Worm (Caenorhabditis elegans) whole organism, L3 larva: ENCODE data around the gene ttr-15.

Experiments
- ceh-16 ChIP-seq: sonication (generic microtip); optimal IDR thresholded peaks from 2 replicates; lab custom pipeline; 2017; ENCODE audit warnings: missing biosample characterization, missing genetic modification characterization
- lin-39 ChIP-seq: fragments of 150-350 bp; optimal IDR thresholded peaks from 2 replicates; lab custom pipeline; 2018; ENCODE audit warnings: missing biosample characterization, missing genetic modification reagents, missing genetic modification characterization
- mdl-1 ChIP-seq: fragments of 150-350 bp; optimal IDR thresholded peaks from 2 replicates; lab custom pipeline; 2014; ENCODE audit warnings: missing biosample characterization, missing genetic modification characterization
- nhr-237 ChIP-seq: fragments of 150-350 bp; optimal IDR thresholded peaks from 2 replicates; lab custom pipeline; 2014; ENCODE audit warnings: missing biosample characterization, missing genetic modification characterization
- pha-4 ChIP-seq: fragments of 150-350 bp; optimal IDR thresholded peaks from 2 replicates; lab custom pipeline; 2014; ENCODE audit warnings: missing biosample characterization, missing genetic modification reagents, missing genetic modification characterization
- snpc-4 ChIP-seq: fragments of 150-350 bp; optimal IDR thresholded peaks from 2 replicates; lab custom pipeline; 2014; ENCODE audit warnings: missing biosample characterization, missing genetic modification characterization
- ztf-11 ChIP-seq: fragments of 150-350 bp; optimal IDR thresholded peaks from 2 replicates; lab custom pipeline; 2014; ENCODE audit warnings: missing biosample characterization, missing genetic modification characterization

DNA sequence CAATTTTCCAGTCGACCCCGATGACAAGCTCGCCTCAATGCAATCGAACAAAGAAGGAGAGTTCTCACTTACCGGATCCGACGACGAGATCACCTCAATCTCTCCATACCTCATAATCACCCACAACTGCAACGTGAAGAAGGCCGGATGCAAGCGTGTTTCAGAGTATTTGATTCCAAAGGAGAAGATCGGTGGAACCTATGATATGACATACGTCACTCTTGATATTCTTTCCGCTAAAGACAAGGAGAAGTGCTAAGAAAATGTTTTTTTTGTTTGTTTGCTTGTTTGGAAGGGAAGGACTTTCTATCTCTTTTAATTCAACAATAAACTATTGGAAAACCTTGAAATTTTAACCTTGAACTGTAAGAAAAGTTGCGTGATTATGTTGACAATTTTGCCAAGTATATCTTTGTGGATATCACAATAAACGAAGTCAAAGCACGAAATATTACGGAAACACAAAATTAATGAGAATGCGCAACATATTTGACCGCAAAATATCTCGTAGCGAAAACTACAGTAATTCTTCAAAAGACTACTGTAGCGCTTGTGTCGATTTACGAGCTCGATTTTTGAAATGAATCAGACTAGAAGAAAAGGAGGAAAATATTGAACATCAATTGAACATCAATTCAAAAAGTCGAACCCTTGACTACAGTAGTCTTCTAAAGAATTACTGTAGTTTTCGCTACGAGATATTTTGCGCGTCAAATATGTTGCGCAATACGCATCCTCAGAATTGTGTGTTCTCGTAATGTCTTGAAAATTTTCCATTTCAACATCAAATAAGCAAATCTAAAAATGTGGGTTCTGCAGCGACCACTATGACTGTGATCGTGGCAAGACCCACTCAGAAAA lies 1.6 kb downstream of the ttr-15 start:
- TF ChIP-seq ceh-16 (tag; lab: Kevin White, UChicago) (no peak), snpc-4 (tag; lab: Kevin White, UChicago) (no peak), pha-4 (tag; lab: Kevin White, UChicago) (no peak), lin-39 (tag; lab: Kevin White, UChicago) (no peak), ztf-11 (tag; lab: Kevin White, UChicago) (no peak), mdl-1 (tag; lab: Kevin White, UChicago) (no peak), nhr-237 (tag; lab: Kevin White, UChicago) (no peak)
